Fruit fly (Drosophila melanogaster): Measurements from ENCODE around the gene Cog4.

DNA sequence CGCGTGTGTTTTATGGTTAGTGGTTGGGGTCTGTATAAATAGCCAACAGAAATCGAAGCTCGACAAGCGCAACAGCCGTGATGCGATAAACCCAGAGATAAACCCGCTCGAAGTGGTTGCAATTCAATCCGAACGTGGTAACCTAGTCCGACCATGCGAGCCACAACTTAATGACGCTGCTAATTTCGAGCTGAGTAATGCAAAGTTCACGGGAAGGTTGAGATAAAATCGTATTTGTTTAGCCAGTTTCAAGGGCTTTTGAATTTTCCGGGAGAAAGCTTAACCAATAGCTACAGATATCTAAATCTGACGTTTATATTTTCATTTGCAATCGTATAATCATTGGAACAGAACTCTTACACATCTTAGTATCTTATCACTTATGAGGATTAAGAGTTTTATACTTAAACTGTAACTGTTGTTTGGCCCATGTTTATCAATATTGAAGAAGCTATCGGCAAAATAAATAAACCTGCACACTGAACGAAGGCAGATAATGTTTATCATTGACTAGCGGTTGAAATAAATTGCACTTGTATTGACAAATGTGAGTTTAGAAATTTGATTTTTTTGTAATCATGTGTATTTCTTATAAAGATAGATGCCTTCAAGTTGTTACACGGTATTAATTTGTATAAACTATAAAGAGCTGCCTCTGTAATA lies 25.5 kb upstream of the Cog4 start:
- TF ChIP-seq Snoo (tag; optimal IDR thresholded peaks at IDR 0.05) (no peak), gl (tag; optimal IDR thresholded peaks at IDR 0.05) (no peak), CG8301 (tag; optimal IDR thresholded peaks at IDR 0.05) (no peak), CG4496 (GFP tag; IDR thresholded peaks at IDR 0.05) (0 out of 3 replicates have a peak, but pooled peaks have one; percentile 10), CG34367 (tag; optimal IDR thresholded peaks at IDR 0.05) (no peak), D1 (tag; optimal IDR thresholded peaks at IDR 0.05) (no peak), Pif1B (GFP tag; optimal IDR thresholded peaks at IDR 0.05) (no peak), CG32121 (GFP tag; IDR thresholded peaks at IDR 0.05) (no peak), CG17806 (tag; optimal IDR thresholded peaks at IDR 0.05) (no peak), CG8159 (tag; optimal IDR thresholded peaks at IDR 0.05) (no peak), CG15710 (tag; optimal IDR thresholded peaks at IDR 0.05) (no peak)
